Worm (Caenorhabditis elegans) whole organism, young adult: ENCODE results near the gene F59F5.7.

Experiments
- F57C9.4 ChIP-seq: sonication (generic microtip); optimal IDR thresholded peaks from 2 replicates; lab custom pipeline; 2017; ENCODE audit warnings: mild to moderate bottlenecking, missing genetic modification characterization, missing compliant biosample characterization
- aptf-3 ChIP-seq: fragments of 200-800 bp; sonication (Bioruptor generic); IDR thresholded peaks from 2 replicates; pipeline ENCODE4 v1.3.6; 2022; ENCODE audit warnings: missing genetic modification characterization, missing compliant biosample characterization
- athp-1 ChIP-seq: sonication (generic microtip); optimal IDR thresholded peaks from 2 replicates; lab custom pipeline; 2017; ENCODE audit warnings: mild to moderate bottlenecking, missing genetic modification characterization, missing compliant biosample characterization
- egl-18 ChIP-seq: fragments of 200-800 bp; sonication (Bioruptor generic); IDR thresholded peaks from 2 replicates; pipeline ENCODE4 v1.3.6; 2022; ENCODE audit warnings: missing genetic modification reagents, missing genetic modification characterization, missing compliant biosample characterization
- lin-35 ChIP-seq, 3 experiments: fragments of 150-350 bp in 2 of 3; sonication (generic microtip) in 1 of 3; optimal IDR thresholded peaks; 2 replicates each; lab custom pipeline; 2014 to 2018; ENCODE audit warnings: missing biosample characterization in 3 of 3, missing genetic modification characterization in 3 of 3, missing genetic modification reagents in 3 of 3
- mcd-1 ChIP-seq: fragments of 200-800 bp; sonication (Bioruptor generic); IDR thresholded peaks from 2 replicates; pipeline ENCODE4 v1.3.6; 2022; ENCODE audit warnings: missing genetic modification reagents, missing genetic modification characterization, missing compliant biosample characterization
- nhr-80 ChIP-seq: sonication (generic microtip); optimal IDR thresholded peaks from 2 replicates; lab custom pipeline; 2016; ENCODE audit warnings: missing genetic modification characterization, missing compliant biosample characterization
- pha-4 ChIP-seq: fragments of 150-350 bp; sonication (generic microtip); optimal IDR thresholded peaks from 2 replicates; lab custom pipeline; 2014; ENCODE audit warnings: missing biosample characterization, missing genetic modification reagents, missing genetic modification characterization
- sea-2 ChIP-seq: fragments of 200-800 bp; sonication (Bioruptor generic); IDR thresholded peaks from 2 replicates; pipeline ENCODE4 v1.3.6; 2022; ENCODE audit warnings: missing genetic modification characterization, missing compliant biosample characterization
- snpc-1.3 ChIP-seq: sonication (generic microtip); optimal IDR thresholded peaks from 2 replicates; lab custom pipeline; 2017; ENCODE audit warnings: missing genetic modification characterization, mild to moderate bottlenecking, missing compliant biosample characterization, antibody characterized with exemption, moderate library complexity, missing genotype, missing genetic modification reagents; ENCODE audit not compliant: insufficient read depth
- zfh-2 ChIP-seq: fragments of 200-800 bp; sonication (Bioruptor generic); conservative IDR thresholded peaks from 2 replicates; pipeline ENCODE4 v1.3.6; 2022; ENCODE audit warnings: missing genetic modification reagents, missing genetic modification characterization, missing compliant biosample characterization
- ztf-22 ChIP-seq: fragments of 200-800 bp; sonication (Bioruptor generic); optimal IDR thresholded peaks from 2 replicates; lab custom pipeline; 2018; ENCODE audit warnings: mild to moderate bottlenecking, missing genetic modification characterization, moderate library complexity, missing compliant biosample characterization
- ztf-28 ChIP-seq: fragments of 200-800 bp; sonication (Bioruptor generic); IDR thresholded peaks from 2 replicates; pipeline ENCODE4 v1.3.6; 2022; ENCODE audit warnings: missing genetic modification reagents, missing genetic modification characterization, missing compliant biosample characterization

- TF ChIP-seq lin-35 (GFP tag; optimal IDR thresholded peaks at IDR 0.05; lab: Kevin White, UChicago) (peak in 1 of 3 experiments; percentile 11), mcd-1 (no peak), zfh-2 (GFP tag; lab: Robert Waterston, UW) (peak; percentile 98), F57C9.4 (no peak), ztf-22 (GFP tag; lab: Kevin White, UChicago) (no peak), nhr-80 (tag; lab: Kevin White, UChicago) (peak; percentile 81), sea-2 (GFP tag; lab: Robert Waterston, UW) (no peak), aptf-3 (GFP tag; lab: Robert Waterston, UW) (no peak), snpc-1.3 (tag; lab: Kevin White, UChicago) (no peak), egl-18 (GFP tag; lab: Robert Waterston, UW) (no peak), athp-1 (tag; lab: Kevin White, UChicago) (no peak), pha-4 (tag; lab: Kevin White, UChicago) (no peak), ztf-28 (no peak)
Measured at ce11 chrX:10555189-10555964, 3.9 kb upstream of the F59F5.7 start, which contains the start of gene syd-2.
